Worm (Caenorhabditis elegans) whole organism, early embryonic: Measurements from ENCODE around the gene F46G10.2.

Experiments
- B0310.2 ChIP-seq: sonication (generic microtip); optimal IDR thresholded peaks from 2 replicates; lab custom pipeline; 2016; ENCODE audit warnings: mild to moderate bottlenecking, missing genetic modification characterization, missing compliant biosample characterization
- ama-1 ChIP-seq: fragments of 150-350 bp; optimal IDR thresholded peaks from 2 replicates; lab custom pipeline; 2014
- flt-1 ChIP-seq: fragments of 200-800 bp; sonication (Bioruptor generic); IDR thresholded peaks from 2 replicates; pipeline ENCODE4 v1.3.6; 2022; ENCODE audit warnings: missing genetic modification characterization, missing compliant biosample characterization
- tbx-11 ChIP-seq: fragments of 200-800 bp; sonication (Bioruptor generic); IDR thresholded peaks from 2 replicates; pipeline ENCODE4 v1.3.6; 2022; ENCODE audit warnings: missing genetic modification characterization, missing compliant biosample characterization
- tra-4 ChIP-seq: sonication (generic microtip); optimal IDR thresholded peaks from 2 replicates; lab custom pipeline; 2017; ENCODE audit warnings: missing genetic modification characterization, missing compliant biosample characterization

- no peak for TF ChIP-seq ama-1
- no peak for TF ChIP-seq B0310.2 (tag; lab: Kevin White, UChicago)
- no peak for TF ChIP-seq flt-1 (GFP tag; lab: Robert Waterston, UW)
- TF ChIP-seq tra-4 (tag; lab: Kevin White, UChicago), result no peak
- no peak for TF ChIP-seq tbx-11 (GFP tag; lab: Robert Waterston, UW)
These were observed 38.1 kb upstream of the F46G10.2 start for ce11 chrX:13284618-13285017.
